Fruit fly (Drosophila melanogaster): ENCODE data around the gene CG6800.

The CG6800 gene

dm6 chr3R:21793760-21794159 is 17.8 kb downstream of the CG6800 start:
- no peak for TF ChIP-seq CG32264 (GFP tag; optimal IDR thresholded peaks at IDR 0.05)
- no peak for TF ChIP-seq h (GFP tag; optimal IDR thresholded peaks at IDR 0.05)
- no peak for TF ChIP-seq pan (optimal IDR thresholded peaks at IDR 0.05)
- TF ChIP-seq Mio (GFP tag; optimal IDR thresholded peaks at IDR 0.05): no peak
- no peak for TF ChIP-seq brk (GFP tag; optimal IDR thresholded peaks at IDR 0.05)
- no peak for TF ChIP-seq Rel (GFP tag; optimal IDR thresholded peaks at IDR 0.05)
- no peak for TF ChIP-seq Rel (tag; optimal IDR thresholded peaks at IDR 0.05)
- no peak for TF ChIP-seq woc (GFP tag; optimal IDR thresholded peaks at IDR 0.05)
- no peak for TF ChIP-seq Jra (GFP tag; optimal IDR thresholded peaks at IDR 0.05)
- no peak for TF ChIP-seq Abd-B (GFP tag; optimal IDR thresholded peaks at IDR 0.05)
- TF ChIP-seq HLH106 (tag; optimal IDR thresholded peaks at IDR 0.05): no peak
- no peak for TF ChIP-seq Dfd (GFP tag; optimal IDR thresholded peaks at IDR 0.05)

- no peak for TF ChIP-seq Jra (GFP tag; optimal IDR thresholded peaks at IDR 0.05)
- TF ChIP-seq fru (GFP tag; optimal IDR thresholded peaks at IDR 0.05): no peak
- TF ChIP-seq dl (GFP tag; optimal IDR thresholded peaks at IDR 0.05; ENCODE audit: insufficient read depth in 1 of 2, partially characterized antibody in 2 of 2): no peak
- no peak for TF ChIP-seq dmrt93B (GFP tag; optimal IDR thresholded peaks at IDR 0.05)
- TF ChIP-seq Myc (optimal IDR thresholded peaks at IDR 0.05): no peak
- no peak for TF ChIP-seq foxo (GFP tag; optimal IDR thresholded peaks at IDR 0.05)
Observed at dm6 chr3R:21807264-21807663, 31.3 kb downstream of the CG6800 start.

DNA sequence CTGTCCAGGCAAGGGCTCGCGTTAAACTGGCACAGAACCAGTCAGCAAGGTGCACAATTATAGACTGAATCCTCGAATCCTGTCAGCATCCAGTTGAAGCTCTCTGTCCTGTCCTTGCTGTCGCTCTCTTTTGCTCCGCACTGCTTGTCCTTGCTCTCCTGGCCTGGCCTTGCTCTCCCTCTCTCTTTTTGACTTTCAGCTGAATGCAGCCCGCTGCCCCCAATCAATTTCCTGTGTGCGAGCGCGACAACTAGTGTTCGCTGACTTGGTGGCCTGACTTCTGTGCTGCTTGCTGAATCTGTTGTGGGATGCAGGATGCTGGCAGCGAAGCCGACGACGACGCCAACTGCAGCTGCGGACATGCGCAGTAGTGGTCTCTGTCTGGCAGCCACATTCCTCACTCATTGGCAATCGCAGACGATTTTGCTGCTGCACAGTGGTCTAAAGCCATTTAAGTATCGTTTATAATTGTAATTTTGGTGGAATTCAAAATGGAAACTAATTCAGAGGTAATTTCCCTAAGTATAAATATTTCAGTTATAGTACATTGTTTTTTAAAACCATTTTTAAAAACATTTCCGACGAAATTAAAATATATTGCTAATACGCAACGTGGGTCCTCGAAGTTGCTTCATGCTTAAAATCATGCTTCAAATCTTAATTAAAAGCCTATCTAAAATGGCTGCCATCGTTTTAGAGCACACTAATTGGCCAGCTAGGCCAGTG is 32.8 kb downstream of the CG6800 start:
- no peak for TF ChIP-seq dl (GFP tag; optimal IDR thresholded peaks at IDR 0.05; ENCODE audit: insufficient read depth in 1 of 2, partially characterized antibody in 2 of 2)
- TF ChIP-seq Vsx2 (GFP tag; optimal IDR thresholded peaks at IDR 0.05; ENCODE audit: partially characterized antibody): peak; percentile 29
- TF ChIP-seq br (GFP tag; optimal IDR thresholded peaks at IDR 0.05): peak; percentile 3
- TF ChIP-seq ey (GFP tag; optimal IDR thresholded peaks at IDR 0.05): peak; percentile 1
- TF ChIP-seq woc (GFP tag; optimal IDR thresholded peaks at IDR 0.05): peak; percentile 15
- TF ChIP-seq h (GFP tag; optimal IDR thresholded peaks at IDR 0.05): peak; percentile 25
- TF ChIP-seq foxo (GFP tag; optimal IDR thresholded peaks at IDR 0.05): peak in 1 of 2 experiments; percentile 40
- TF ChIP-seq Sp1 (GFP tag; optimal IDR thresholded peaks at IDR 0.05): peak; percentile 6
- TF ChIP-seq N (GFP tag; optimal IDR thresholded peaks at IDR 0.05): no peak

- TF ChIP-seq N (GFP tag; optimal IDR thresholded peaks at IDR 0.05): peak; percentile 0
- no peak for TF ChIP-seq ey (GFP tag; optimal IDR thresholded peaks at IDR 0.05)
- no peak for TF ChIP-seq Rel (GFP tag; optimal IDR thresholded peaks at IDR 0.05)
- TF ChIP-seq Rel (tag; optimal IDR thresholded peaks at IDR 0.05): peak; percentile 87
- TF ChIP-seq Dif (GFP tag; optimal IDR thresholded peaks at IDR 0.05; ENCODE audit: partially characterized antibody): peak; percentile 69
- TF ChIP-seq Dfd (GFP tag; optimal IDR thresholded peaks at IDR 0.05): peak; percentile 51
- TF ChIP-seq dsf (GFP tag; optimal IDR thresholded peaks at IDR 0.05; ENCODE audit: borderline replicate concordance): no peak
Observed at dm6 chr3R:21821684-21822561, 46.0 kb downstream of the CG6800 start.

dm6 chr3R:21822562-21822933 is 46.6 kb downstream of the CG6800 start, which contains the start of gene CASK:
Gene CASK (minus strand): TSS chr3R:21822674.
- peak; percentile 27 for TF ChIP-seq woc (GFP tag; optimal IDR thresholded peaks at IDR 0.05)
- TF ChIP-seq rgr (GFP tag; optimal IDR thresholded peaks at IDR 0.05): peak; percentile 20
- TF ChIP-seq Abd-B (GFP tag; optimal IDR thresholded peaks at IDR 0.05): no peak
- TF ChIP-seq Rel (GFP tag; optimal IDR thresholded peaks at IDR 0.05): no peak
- peak; percentile 8 for TF ChIP-seq Rel (tag; optimal IDR thresholded peaks at IDR 0.05)
- TF ChIP-seq dsf (GFP tag; optimal IDR thresholded peaks at IDR 0.05; ENCODE audit: borderline replicate concordance): no peak
- TF ChIP-seq Hr83 (GFP tag; optimal IDR thresholded peaks at IDR 0.05; ENCODE audit: poor library complexity, severe bottlenecking): peak; percentile 3

- TF ChIP-seq OdsH (GFP tag; optimal IDR thresholded peaks at IDR 0.05): peak; percentile 14
- peak; percentile 33 for TF ChIP-seq CrebA (GFP tag; optimal IDR thresholded peaks at IDR 0.05; ENCODE audit: borderline replicate concordance)
- peak; percentile 35 for TF ChIP-seq Sp1 (GFP tag; optimal IDR thresholded peaks at IDR 0.05)
- peak; percentile 37 for TF ChIP-seq CG9705 (GFP tag; optimal IDR thresholded peaks at IDR 0.05)
- TF ChIP-seq HLH106 (tag; optimal IDR thresholded peaks at IDR 0.05): peak; percentile 21
- peak; percentile 7 for TF ChIP-seq h (GFP tag; optimal IDR thresholded peaks at IDR 0.05)
- no peak for TF ChIP-seq Vsx2 (GFP tag; optimal IDR thresholded peaks at IDR 0.05; ENCODE audit: partially characterized antibody)
- TF ChIP-seq dmrt93B (GFP tag; optimal IDR thresholded peaks at IDR 0.05): no peak
Observed at dm6 chr3R:21823076-21823475, 47.1 kb downstream of the CG6800 start.

Measured in whole organism, wandering third instar larva.